Worm (Caenorhabditis elegans) whole organism, L3 larva: Measurements from ENCODE around the gene pgp-3.

Experiments used
- R02D3.7 ChIP-seq: fragments of 150-350 bp; optimal IDR thresholded peaks from 2 replicates; lab custom pipeline; 2014; ENCODE audit warnings: missing biosample characterization, missing genetic modification characterization
- ZK546.5 ChIP-seq: sonication (generic microtip); optimal IDR thresholded peaks from 2 replicates; lab custom pipeline; 2017; ENCODE audit warnings: missing biosample characterization, missing genetic modification characterization
- ama-1 ChIP-seq: fragments of 150-350 bp; optimal IDR thresholded peaks from 2 replicates; lab custom pipeline; 2018
- ceh-16 ChIP-seq: sonication (generic microtip); optimal IDR thresholded peaks from 2 replicates; lab custom pipeline; 2017; ENCODE audit warnings: missing biosample characterization, missing genetic modification characterization
- ceh-28 ChIP-seq: fragments of 150-350 bp; optimal IDR thresholded peaks from 2 replicates; lab custom pipeline; 2014; ENCODE audit warnings: missing biosample characterization, missing genetic modification reagents, missing genetic modification characterization
- ceh-82 ChIP-seq: fragments of 150-350 bp; optimal IDR thresholded peaks from 2 replicates; lab custom pipeline; 2014; ENCODE audit warnings: missing biosample characterization, missing genetic modification characterization
- ceh-9 ChIP-seq: sonication (generic microtip); optimal IDR thresholded peaks from 2 replicates; lab custom pipeline; 2018; ENCODE audit warnings: missing biosample characterization, missing genetic modification characterization
- daf-12 ChIP-seq: fragments of 150-350 bp; optimal IDR thresholded peaks from 2 replicates; lab custom pipeline; 2014; ENCODE audit warnings: missing biosample characterization, missing genetic modification reagents, missing genetic modification characterization
- egl-5 ChIP-seq: fragments of 150-350 bp; optimal IDR thresholded peaks from 2 replicates; lab custom pipeline; 2017; ENCODE audit warnings: missing biosample characterization, missing genetic modification reagents, missing genetic modification characterization, inconsistent platforms
- elt-1 ChIP-seq: fragments of 150-350 bp; optimal IDR thresholded peaks from 2 replicates; lab custom pipeline; 2014; ENCODE audit warnings: missing biosample characterization, missing genetic modification characterization
- elt-2 ChIP-seq: sonication (generic microtip); optimal IDR thresholded peaks from 2 replicates; lab custom pipeline; 2016; ENCODE audit warnings: missing genetic modification reagents, mild to moderate bottlenecking, missing genetic modification characterization, missing compliant biosample characterization
- elt-3 ChIP-seq, 3 experiments: fragments of 150-350 bp in 1 of 3; sonication (generic microtip) in 2 of 3; optimal IDR thresholded peaks; 2 replicates in 2 of 3; 4 replicates in 1 of 3; lab custom pipeline; 2014 to 2017; ENCODE audit warnings: missing biosample characterization in 3 of 3, missing genetic modification characterization in 3 of 3
- eor-1 ChIP-seq, 2 experiments: fragments of 150-350 bp; optimal IDR thresholded peaks; 2 replicates each; lab custom pipeline; 2014 to 2018; ENCODE audit warnings: missing biosample characterization in 2 of 2, missing genetic modification characterization in 2 of 2
- fkh-2 ChIP-seq: fragments of 150-350 bp; optimal IDR thresholded peaks from 2 replicates; lab custom pipeline; 2014; ENCODE audit warnings: missing biosample characterization, missing genetic modification reagents, missing genetic modification characterization
- fos-1 ChIP-seq: fragments of 150-350 bp; optimal IDR thresholded peaks from 2 replicates; lab custom pipeline; 2014; ENCODE audit warnings: missing biosample characterization, missing genetic modification characterization
- hmg-11 ChIP-seq: sonication (generic microtip); optimal IDR thresholded peaks from 2 replicates; lab custom pipeline; 2016; ENCODE audit warnings: missing genetic modification characterization, missing compliant biosample characterization
- jun-1 ChIP-seq: fragments of 150-350 bp; optimal IDR thresholded peaks from 2 replicates; lab custom pipeline; 2014; ENCODE audit warnings: missing biosample characterization, missing genetic modification reagents, missing genetic modification characterization
- lin-15B ChIP-seq: fragments of 150-350 bp; optimal IDR thresholded peaks from 2 replicates; lab custom pipeline; 2014; ENCODE audit warnings: missing biosample characterization, missing genetic modification characterization
- lin-39 ChIP-seq: fragments of 150-350 bp; optimal IDR thresholded peaks from 2 replicates; lab custom pipeline; 2018; ENCODE audit warnings: missing biosample characterization, missing genetic modification reagents, missing genetic modification characterization
- lsy-12 ChIP-seq: sonication (generic microtip); optimal IDR thresholded peaks from 2 replicates; lab custom pipeline; 2016; ENCODE audit warnings: mild to moderate bottlenecking, missing genetic modification characterization, missing compliant biosample characterization
- mdl-1 ChIP-seq: fragments of 150-350 bp; optimal IDR thresholded peaks from 2 replicates; lab custom pipeline; 2014; ENCODE audit warnings: missing biosample characterization, missing genetic modification characterization
- mml-1 ChIP-seq: fragments of 150-350 bp; sonication (generic microtip); optimal IDR thresholded peaks from 3 replicates; lab custom pipeline; 2014; ENCODE audit warnings: missing biosample characterization, missing genetic modification characterization
- nfya-1 ChIP-seq: sonication (generic microtip); optimal IDR thresholded peaks from 2 replicates; lab custom pipeline; 2017; ENCODE audit warnings: missing genetic modification characterization, mild to moderate bottlenecking, missing compliant biosample characterization, antibody characterized with exemption, moderate library complexity; ENCODE audit not compliant: insufficient read depth
- nhr-11 ChIP-seq: fragments of 150-350 bp; optimal IDR thresholded peaks from 2 replicates; lab custom pipeline; 2014; ENCODE audit warnings: missing biosample characterization, missing genetic modification characterization
- nhr-12 ChIP-seq: fragments of 150-350 bp; optimal IDR thresholded peaks from 2 replicates; lab custom pipeline; 2014; ENCODE audit warnings: missing biosample characterization, missing genetic modification characterization
- nhr-237 ChIP-seq: fragments of 150-350 bp; optimal IDR thresholded peaks from 2 replicates; lab custom pipeline; 2014; ENCODE audit warnings: missing biosample characterization, missing genetic modification characterization
- nhr-25 ChIP-seq: sonication (generic microtip); optimal IDR thresholded peaks from 2 replicates; lab custom pipeline; 2017; ENCODE audit warnings: missing biosample characterization, missing genetic modification characterization
- nhr-43 ChIP-seq: sonication (generic microtip); optimal IDR thresholded peaks from 2 replicates; lab custom pipeline; 2016; ENCODE audit warnings: mild to moderate bottlenecking, missing genetic modification characterization, missing compliant biosample characterization; ENCODE audit not compliant: poor library complexity, severe bottlenecking
- nhr-67 ChIP-seq: fragments of 150-350 bp; optimal IDR thresholded peaks from 2 replicates; lab custom pipeline; 2014; ENCODE audit warnings: missing biosample characterization, missing genetic modification characterization
- pqm-1 ChIP-seq: fragments of 150-350 bp; optimal IDR thresholded peaks from 2 replicates; lab custom pipeline; 2017; ENCODE audit warnings: missing biosample characterization, missing genetic modification characterization, inconsistent platforms
- skn-1 ChIP-seq: fragments of 150-350 bp; optimal IDR thresholded peaks from 2 replicates; lab custom pipeline; 2014; ENCODE audit warnings: missing biosample characterization, missing genetic modification characterization
- snpc-4 ChIP-seq: fragments of 150-350 bp; optimal IDR thresholded peaks from 2 replicates; lab custom pipeline; 2014; ENCODE audit warnings: missing biosample characterization, missing genetic modification characterization
- tbx-2 ChIP-seq: sonication (generic microtip); optimal IDR thresholded peaks from 2 replicates; lab custom pipeline; 2016; ENCODE audit warnings: mild to moderate bottlenecking, missing genetic modification characterization, missing compliant biosample characterization
- unc-39 ChIP-seq: sonication (generic microtip); optimal IDR thresholded peaks from 4 replicates; lab custom pipeline; 2017; ENCODE audit warnings: missing biosample characterization, missing genetic modification characterization
- zag-1 ChIP-seq: fragments of 150-350 bp; optimal IDR thresholded peaks from 2 replicates; lab custom pipeline; 2014; ENCODE audit warnings: missing biosample characterization, missing genetic modification characterization
- ztf-11 ChIP-seq: fragments of 150-350 bp; optimal IDR thresholded peaks from 2 replicates; lab custom pipeline; 2014; ENCODE audit warnings: missing biosample characterization, missing genetic modification characterization
- ztf-4 ChIP-seq: fragments of 150-350 bp; optimal IDR thresholded peaks from 2 replicates; lab custom pipeline; 2014; ENCODE audit warnings: missing biosample characterization, missing genetic modification characterization

Gene pgp-3

ce11 chrX:11315392-11315791 is 36.6 kb upstream of the pgp-3 start, which contains the start of gene F08G12.11:
TSS of gene F08G12.11 (minus strand) at chrX:11315572.
- TF ChIP-seq unc-39 (no peak), fkh-2 (tag; lab: Kevin White, UChicago) (no peak), ztf-11 (tag; lab: Kevin White, UChicago) (no peak), ceh-9 (no peak), elt-3 (tag; optimal IDR thresholded peaks at IDR 0.05; lab: Kevin White, UChicago) (no peak), nhr-11 (no peak), ZK546.5 (tag; lab: Kevin White, UChicago) (no peak), mdl-1 (tag; lab: Kevin White, UChicago) (no peak)
- TF ChIP-seq, all 47 proteins: peak for 0

ce11 chrX:11316750-11317149 is 35.2 kb upstream of the pgp-3 start, which contains the start of gene nlp-57:
TSS of gene nlp-57 (plus strand) at chrX:11317050.
- TF ChIP-seq nhr-237 (tag; lab: Kevin White, UChicago), result no peak
- no peak for TF ChIP-seq mml-1 (tag; lab: Kevin White, UChicago)
- TF ChIP-seq ZK546.5 (tag; lab: Kevin White, UChicago), result no peak
- no peak for TF ChIP-seq R02D3.7 (tag; lab: Kevin White, UChicago)
- TF ChIP-seq nhr-11, result no peak
- no peak for TF ChIP-seq fkh-2 (tag; lab: Kevin White, UChicago)
- no peak for TF ChIP-seq ceh-9
- no peak for TF ChIP-seq ceh-16 (tag; lab: Kevin White, UChicago)
- no peak for TF ChIP-seq egl-5
- no peak for TF ChIP-seq tbx-2 (tag; lab: Kevin White, UChicago)

ce11 chrX:11317939-11318338 is 34.0 kb upstream of the pgp-3 start, which contains the start of gene hizr-1:
TSS of gene hizr-1 (plus strand) at chrX:11318278.
- TF ChIP-seq ceh-82 (tag; lab: Kevin White, UChicago) (no peak), elt-2 (peak; percentile 69), pqm-1 (tag; lab: Kevin White, UChicago) (peak; percentile 44)

- TF ChIP-seq R02D3.7 (tag; lab: Kevin White, UChicago) (no peak), pqm-1 (tag; lab: Kevin White, UChicago) (peak; percentile 19), elt-2 (peak; percentile 66)
Measured at ce11 chrX:11323225-11323624, 28.7 kb upstream of the pgp-3 start.

- TF ChIP-seq snpc-4 (tag; lab: Kevin White, UChicago) (no peak), pqm-1 (tag; lab: Kevin White, UChicago) (peak; percentile 89), elt-2 (peak; percentile 91), fos-1 (tag; lab: Kevin White, UChicago) (no peak)
Measured at ce11 chrX:11324240-11324639, 27.7 kb upstream of the pgp-3 start, which contains the start of gene asm-2. TSS of gene asm-2 (minus strand) at chrX:11324251.

ce11 chrX:11326827-11327226 is 25.1 kb upstream of the pgp-3 start, which contains the start of gene ZK455.5:
TSS of gene ZK455.5 (minus strand) at chrX:11326927.
- TF ChIP-seq nhr-237 (tag; lab: Kevin White, UChicago), result no peak
- TF ChIP-seq nhr-43, result no peak
- TF ChIP-seq egl-5, result no peak
- no peak for TF ChIP-seq mml-1 (tag; lab: Kevin White, UChicago)
- TF ChIP-seq eor-1 (tag; optimal IDR thresholded peaks at IDR 0.05; lab: Kevin White, UChicago), result no peak
- TF ChIP-seq ceh-16 (tag; lab: Kevin White, UChicago), result no peak
- no peak for TF ChIP-seq fkh-2 (tag; lab: Kevin White, UChicago)
- TF ChIP-seq elt-1, result no peak
- no peak for TF ChIP-seq hmg-11
- TF ChIP-seq ceh-82 (tag; lab: Kevin White, UChicago), result no peak
- TF ChIP-seq nhr-67 (tag; lab: Kevin White, UChicago), result no peak
- TF ChIP-seq zag-1 (tag; lab: Kevin White, UChicago), result no peak
- no peak for TF ChIP-seq elt-2
- TF ChIP-seq daf-12 (tag; lab: Kevin White, UChicago), result no peak
- no peak for TF ChIP-seq ceh-28 (tag; lab: Kevin White, UChicago)
- TF ChIP-seq ZK546.5 (tag; lab: Kevin White, UChicago), result no peak
- no peak for TF ChIP-seq skn-1 (tag; lab: Kevin White, UChicago)
- no peak for TF ChIP-seq lsy-12 (tag; lab: Kevin White, UChicago)
- TF ChIP-seq snpc-4 (tag; lab: Kevin White, UChicago), result no peak

- TF ChIP-seq lin-39 (no peak), nhr-12 (tag; lab: Kevin White, UChicago) (no peak), zag-1 (tag; lab: Kevin White, UChicago) (no peak), lin-15B (tag; lab: Kevin White, UChicago) (no peak), nfya-1 (tag; lab: Kevin White, UChicago) (no peak), nhr-237 (tag; lab: Kevin White, UChicago) (no peak), ztf-4 (no peak), nhr-43 (no peak), nhr-67 (tag; lab: Kevin White, UChicago) (no peak), nhr-25 (tag; lab: Kevin White, UChicago) (no peak), ama-1 (no peak), snpc-4 (tag; lab: Kevin White, UChicago) (no peak), elt-1 (no peak), fkh-2 (tag; lab: Kevin White, UChicago) (no peak), jun-1 (tag; lab: Kevin White, UChicago) (no peak), mdl-1 (tag; lab: Kevin White, UChicago) (no peak), lsy-12 (tag; lab: Kevin White, UChicago) (no peak), hmg-11 (no peak)
Measured at ce11 chrX:11328710-11329109, 23.2 kb upstream of the pgp-3 start.
